Worm (Caenorhabditis elegans) whole organism, L2 larva: ENCODE results near the gene fis-2.

Experiments used
- C34F6.9 ChIP-seq: fragments of 150-350 bp; optimal IDR thresholded peaks from 2 replicates; lab custom pipeline; 2014; ENCODE audit warnings: missing biosample characterization, missing genetic modification characterization
- F13H6.1 ChIP-seq: sonication (generic microtip); optimal IDR thresholded peaks from 2 replicates; lab custom pipeline; 2016; ENCODE audit warnings: missing genetic modification characterization, missing compliant biosample characterization
- R02D3.7 ChIP-seq: fragments of 150-350 bp; optimal IDR thresholded peaks from 2 replicates; lab custom pipeline; 2014; ENCODE audit warnings: missing biosample characterization, missing genetic modification characterization
- Y55F3AM.14 ChIP-seq: fragments of 200-800 bp; sonication (Bioruptor generic); optimal IDR thresholded peaks from 2 replicates; lab custom pipeline; 2018; ENCODE audit warnings: mild to moderate bottlenecking, missing genetic modification characterization, missing compliant biosample characterization
- ZK546.5 ChIP-seq: sonication (generic microtip); optimal IDR thresholded peaks from 2 replicates; lab custom pipeline; 2017; ENCODE audit warnings: missing biosample characterization, missing genetic modification characterization
- alr-1 ChIP-seq: fragments of 150-350 bp; optimal IDR thresholded peaks from 2 replicates; lab custom pipeline; 2014; ENCODE audit warnings: missing biosample characterization, missing genetic modification characterization
- aly-2 ChIP-seq: fragments of 150-350 bp; optimal IDR thresholded peaks from 2 replicates; lab custom pipeline; 2014; ENCODE audit warnings: missing biosample characterization, missing genetic modification characterization
- ama-1 ChIP-seq: fragments of 150-350 bp; optimal IDR thresholded peaks from 2 replicates; lab custom pipeline; 2018; ENCODE audit warnings: inconsistent platforms
- ceh-82 ChIP-seq: fragments of 150-350 bp; optimal IDR thresholded peaks from 2 replicates; lab custom pipeline; 2014; ENCODE audit warnings: missing biosample characterization, missing genetic modification characterization
- crh-2 ChIP-seq: sonication (generic microtip); optimal IDR thresholded peaks from 2 replicates; lab custom pipeline; 2017; ENCODE audit warnings: missing biosample characterization, missing genetic modification characterization
- elt-1 ChIP-seq: fragments of 150-350 bp; optimal IDR thresholded peaks from 2 replicates; lab custom pipeline; 2014; ENCODE audit warnings: missing biosample characterization, missing genetic modification characterization
- elt-3 ChIP-seq: sonication (generic microtip); optimal IDR thresholded peaks from 2 replicates; lab custom pipeline; 2017; ENCODE audit warnings: missing biosample characterization, missing genetic modification characterization
- fos-1 ChIP-seq: fragments of 150-350 bp; optimal IDR thresholded peaks from 2 replicates; lab custom pipeline; 2014; ENCODE audit warnings: missing biosample characterization, missing genetic modification characterization
- gmeb-1 ChIP-seq: fragments of 150-350 bp; optimal IDR thresholded peaks from 2 replicates; lab custom pipeline; 2014; ENCODE audit warnings: missing biosample characterization, missing genetic modification characterization
- lin-11 ChIP-seq: fragments of 150-350 bp; sonication (generic microtip); optimal IDR thresholded peaks from 2 replicates; lab custom pipeline; 2014; ENCODE audit warnings: missing biosample characterization, missing genetic modification characterization, inconsistent platforms, mixed read lengths
- lin-13 ChIP-seq: fragments of 150-350 bp; optimal IDR thresholded peaks from 2 replicates; lab custom pipeline; 2014; ENCODE audit warnings: missing biosample characterization, missing genetic modification reagents, missing genetic modification characterization
- lin-39 ChIP-seq: fragments of 150-350 bp; optimal IDR thresholded peaks from 2 replicates; lab custom pipeline; 2014; ENCODE audit warnings: missing biosample characterization, missing genetic modification reagents, missing genetic modification characterization
- lsy-2 ChIP-seq, 2 experiments: fragments of 150-350 bp in 1 of 2; sonication (generic microtip) in 1 of 2; optimal IDR thresholded peaks; 2 replicates each; lab custom pipeline; 2014 to 2017; ENCODE audit warnings: missing biosample characterization in 2 of 2, missing genetic modification characterization in 2 of 2
- mab-5 ChIP-seq: fragments of 150-350 bp; optimal IDR thresholded peaks from 2 replicates; lab custom pipeline; 2014; ENCODE audit warnings: missing biosample characterization, missing genetic modification characterization
- mdl-1 ChIP-seq, 2 experiments: fragments of 150-350 bp in 1 of 2; sonication (generic microtip) in 1 of 2; optimal IDR thresholded peaks; 2 replicates each; lab custom pipeline; 2017; ENCODE audit warnings: missing biosample characterization in 2 of 2, missing genetic modification characterization in 2 of 2
- nhr-10 ChIP-seq: sonication (generic microtip); optimal IDR thresholded peaks from 2 replicates; lab custom pipeline; 2017; ENCODE audit warnings: missing biosample characterization, missing genetic modification characterization
- nhr-12 ChIP-seq: fragments of 150-350 bp; optimal IDR thresholded peaks from 2 replicates; lab custom pipeline; 2014; ENCODE audit warnings: missing biosample characterization, missing genetic modification characterization
- nhr-129 ChIP-seq: fragments of 150-350 bp; optimal IDR thresholded peaks from 2 replicates; lab custom pipeline; 2014; ENCODE audit warnings: missing biosample characterization, missing genetic modification characterization
- nhr-21 ChIP-seq: fragments of 150-350 bp; optimal IDR thresholded peaks from 2 replicates; lab custom pipeline; 2014; ENCODE audit warnings: missing biosample characterization, missing genetic modification characterization
- nhr-23 ChIP-seq: fragments of 150-350 bp; optimal IDR thresholded peaks from 2 replicates; lab custom pipeline; 2014; ENCODE audit warnings: missing biosample characterization, missing genetic modification reagents, missing genetic modification characterization
- nhr-237 ChIP-seq: fragments of 150-350 bp; optimal IDR thresholded peaks from 2 replicates; lab custom pipeline; 2014; ENCODE audit warnings: missing biosample characterization, missing genetic modification characterization
- nhr-25 ChIP-seq: fragments of 150-350 bp; sonication (generic microtip); optimal IDR thresholded peaks from 3 replicates; lab custom pipeline; 2014; ENCODE audit warnings: missing biosample characterization, missing genetic modification characterization
- nhr-6 ChIP-seq: fragments of 150-350 bp; optimal IDR thresholded peaks from 2 replicates; lab custom pipeline; 2014; ENCODE audit warnings: missing biosample characterization, missing genetic modification characterization
- nhr-77 ChIP-seq: fragments of 150-350 bp; optimal IDR thresholded peaks from 2 replicates; lab custom pipeline; 2014; ENCODE audit warnings: missing biosample characterization, missing genetic modification characterization
- peb-1 ChIP-seq: fragments of 150-350 bp; optimal IDR thresholded peaks from 2 replicates; lab custom pipeline; 2014; ENCODE audit warnings: missing biosample characterization, missing genetic modification characterization
- sem-4 ChIP-seq: fragments of 150-350 bp; optimal IDR thresholded peaks from 2 replicates; lab custom pipeline; 2014; ENCODE audit warnings: missing biosample characterization, missing genetic modification reagents, missing genetic modification characterization
- skn-1 ChIP-seq: sonication (generic microtip); optimal IDR thresholded peaks from 2 replicates; lab custom pipeline; 2017; ENCODE audit warnings: missing biosample characterization, missing genetic modification characterization
- sma-3 ChIP-seq: sonication (generic microtip); optimal IDR thresholded peaks from 2 replicates; lab custom pipeline; 2016; ENCODE audit warnings: missing genetic modification reagents, missing genetic modification characterization, missing compliant biosample characterization
- sma-9 ChIP-seq, 2 experiments: fragments of 150-350 bp in 1 of 2; sonication (generic microtip) in 1 of 2; optimal IDR thresholded peaks; 2 replicates each; lab custom pipeline; 2014 to 2016; ENCODE audit warnings: missing genetic modification characterization in 2 of 2, mild to moderate bottlenecking in 1 of 2, missing biosample characterization in 1 of 2, missing compliant biosample characterization in 1 of 2, missing genetic modification reagents in 1 of 2, moderate library complexity in 1 of 2
- snpc-4 ChIP-seq: fragments of 150-350 bp; optimal IDR thresholded peaks from 2 replicates; lab custom pipeline; 2014; ENCODE audit warnings: missing biosample characterization, missing genetic modification characterization
- unc-39 ChIP-seq: fragments of 150-350 bp; optimal IDR thresholded peaks from 2 replicates; lab custom pipeline; 2014; ENCODE audit warnings: missing biosample characterization, missing genetic modification characterization
- unc-55 ChIP-seq: fragments of 150-350 bp; sonication (generic microtip); optimal IDR thresholded peaks from 3 replicates; lab custom pipeline; 2014; ENCODE audit warnings: missing biosample characterization, missing genetic modification reagents, missing genetic modification characterization
- unc-62 ChIP-seq: fragments of 150-350 bp; optimal IDR thresholded peaks from 2 replicates; lab custom pipeline; 2014; ENCODE audit warnings: missing biosample characterization, missing genetic modification reagents, missing genetic modification characterization
- zag-1 ChIP-seq: fragments of 150-350 bp; optimal IDR thresholded peaks from 2 replicates; lab custom pipeline; 2014; ENCODE audit warnings: missing biosample characterization, missing genetic modification characterization
- ztf-1 ChIP-seq: fragments of 200-800 bp; sonication (Bioruptor generic); conservative IDR thresholded peaks from 2 replicates; pipeline ENCODE4 v1.3.6; 2022; ENCODE audit warnings: missing genetic modification characterization, missing compliant biosample characterization
- ztf-11 ChIP-seq: sonication (generic microtip); optimal IDR thresholded peaks from 2 replicates; lab custom pipeline; 2017; ENCODE audit warnings: missing biosample characterization, missing genetic modification characterization
- ztf-4 ChIP-seq: fragments of 150-350 bp; optimal IDR thresholded peaks from 2 replicates; lab custom pipeline; 2014; ENCODE audit warnings: missing biosample characterization, missing genetic modification characterization

The fis-2 gene

DNA sequence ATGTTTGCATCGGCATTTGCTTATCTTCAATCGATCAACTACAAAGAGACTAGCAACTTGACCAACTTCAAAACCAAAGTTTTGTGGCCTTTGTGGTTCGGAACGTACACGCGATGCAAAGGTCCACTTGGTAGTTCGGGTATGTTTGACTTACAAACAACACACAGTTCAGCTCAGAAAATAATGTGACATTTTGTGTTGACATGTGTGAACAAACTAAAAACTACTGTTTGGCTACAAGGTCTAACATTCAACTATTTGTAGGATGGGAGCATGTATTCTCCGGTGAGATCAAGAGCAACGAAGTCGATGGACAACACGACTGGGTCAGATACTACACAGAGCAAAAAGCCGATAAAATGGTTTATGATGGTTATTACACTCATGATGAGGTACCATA lies 37.9 kb downstream of the fis-2 start:
- TF ChIP-seq ztf-1 (GFP tag; lab: Robert Waterston, UW) (no peak), nhr-21 (no peak), ama-1 (lab: Kevin White, UChicago) (no peak), C34F6.9 (tag; lab: Kevin White, UChicago) (no peak), R02D3.7 (tag; lab: Kevin White, UChicago) (no peak), lsy-2 (tag; optimal IDR thresholded peaks at IDR 0.05; lab: Kevin White, UChicago) (no peak), unc-62 (no peak), sma-9 (GFP tag; optimal IDR thresholded peaks at IDR 0.05; lab: Kevin White, UChicago) (no peak), sma-9 (tag; optimal IDR thresholded peaks at IDR 0.05; lab: Kevin White, UChicago) (no peak), lin-39 (tag; lab: Kevin White, UChicago) (no peak), nhr-23 (no peak), sma-3 (no peak), nhr-25 (no peak)
- TF ChIP-seq, all 48 proteins: peak for 0

DNA sequence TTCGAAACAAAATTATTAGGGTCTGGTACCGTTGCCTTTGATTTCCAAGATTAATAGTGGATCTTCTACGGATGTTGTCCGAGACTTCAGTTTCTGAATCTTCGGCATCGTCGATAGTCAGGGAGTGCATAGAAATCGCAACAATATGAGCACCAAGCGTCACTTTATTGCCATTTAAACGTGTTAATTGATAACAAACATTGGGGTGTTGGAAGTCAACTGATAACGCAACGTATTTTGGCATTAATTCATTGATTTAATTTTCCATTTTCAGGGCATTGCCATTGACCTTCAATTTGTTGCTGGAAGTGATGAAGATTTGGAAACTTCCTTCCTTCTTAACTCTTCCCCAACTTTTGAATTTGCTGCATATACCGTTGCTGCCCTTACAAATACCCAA lies 38.9 kb downstream of the fis-2 start, which contains the start of gene kqt-2:
kqt-2 (minus strand) TSS at position 244 of the 400 bp plus-strand sequence.
- TF ChIP-seq crh-2 (tag; lab: Kevin White, UChicago) (peak; percentile 32), fos-1 (tag; lab: Kevin White, UChicago) (peak; percentile 69), unc-62 (no peak)

DNA sequence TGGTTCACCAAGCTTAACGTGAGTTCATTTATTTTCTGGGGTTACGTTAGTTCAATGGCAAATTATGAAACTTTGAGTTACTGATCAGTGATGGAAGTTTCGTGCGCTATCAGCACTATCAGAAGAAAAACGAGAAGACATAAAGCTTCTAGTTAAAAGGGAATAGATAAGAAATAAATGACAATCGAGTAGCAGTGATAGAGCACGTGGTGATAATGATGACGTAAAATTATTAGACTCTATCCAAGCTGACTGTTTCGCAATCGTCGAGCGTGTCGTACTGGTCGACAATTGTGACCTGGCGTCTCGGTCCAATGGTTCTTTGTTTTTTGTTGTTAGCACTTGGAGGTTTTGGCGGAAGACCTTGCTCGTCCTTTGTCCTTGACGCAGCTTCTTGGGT lies 41.9 kb downstream of the fis-2 start:
- peak; percentile 47 for TF ChIP-seq skn-1 (tag; lab: Kevin White, UChicago)
- TF ChIP-seq ama-1 (lab: Kevin White, UChicago): no peak
- TF ChIP-seq ztf-4 (tag; lab: Kevin White, UChicago): no peak
- no peak for TF ChIP-seq lin-13 (GFP tag; lab: Kevin White, UChicago)
- TF ChIP-seq ztf-11 (tag; lab: Kevin White, UChicago): no peak
- TF ChIP-seq elt-3: no peak
- no peak for TF ChIP-seq ZK546.5
- no peak for TF ChIP-seq alr-1
- peak; percentile 22 for TF ChIP-seq sma-3
- peak; percentile 45 for TF ChIP-seq crh-2 (tag; lab: Kevin White, UChicago)
- no peak for TF ChIP-seq unc-55 (GFP tag; lab: Kevin White, UChicago)
- TF ChIP-seq nhr-237 (tag; lab: Kevin White, UChicago): no peak
- peak in 1 of 2 experiments; percentile 52 for TF ChIP-seq mdl-1 (tag; optimal IDR thresholded peaks at IDR 0.05; lab: Kevin White, UChicago)
- no peak for TF ChIP-seq zag-1 (tag; lab: Kevin White, UChicago)
- TF ChIP-seq lin-11: no peak
- TF ChIP-seq lsy-2 (tag; optimal IDR thresholded peaks at IDR 0.05; lab: Kevin White, UChicago): no peak
- no peak for TF ChIP-seq nhr-10
- no peak for TF ChIP-seq peb-1 (tag; lab: Kevin White, UChicago)
- no peak for TF ChIP-seq nhr-21
- no peak for TF ChIP-seq nhr-129 (tag; lab: Kevin White, UChicago)
- TF ChIP-seq C34F6.9 (tag; lab: Kevin White, UChicago): no peak
- TF ChIP-seq ztf-1 (GFP tag; lab: Robert Waterston, UW): no peak
- no peak for TF ChIP-seq snpc-4 (tag; lab: Kevin White, UChicago)
- TF ChIP-seq gmeb-1 (tag; lab: Kevin White, UChicago): peak; percentile 54
- no peak for TF ChIP-seq unc-39 (tag; lab: Kevin White, UChicago)
- no peak for TF ChIP-seq aly-2 (tag; lab: Kevin White, UChicago)
- TF ChIP-seq sma-9 (GFP tag; optimal IDR thresholded peaks at IDR 0.05; lab: Kevin White, UChicago): peak; percentile 82
- no peak for TF ChIP-seq sma-9 (tag; optimal IDR thresholded peaks at IDR 0.05; lab: Kevin White, UChicago)
- no peak for TF ChIP-seq elt-1
- no peak for TF ChIP-seq Y55F3AM.14 (GFP tag; lab: Kevin White, UChicago)
- TF ChIP-seq nhr-25: no peak
- no peak for TF ChIP-seq unc-62
- no peak for TF ChIP-seq nhr-6
- no peak for TF ChIP-seq ceh-82 (tag; lab: Kevin White, UChicago)
- TF ChIP-seq nhr-77: no peak
- no peak for TF ChIP-seq F13H6.1 (tag; lab: Kevin White, UChicago)
- no peak for TF ChIP-seq mab-5 (tag; lab: Kevin White, UChicago)
- TF ChIP-seq nhr-23: no peak
- TF ChIP-seq fos-1 (tag; lab: Kevin White, UChicago): peak; percentile 73
- no peak for TF ChIP-seq nhr-12 (tag; lab: Kevin White, UChicago)
- no peak for TF ChIP-seq sem-4 (tag; lab: Kevin White, UChicago)
